Fruit fly (Drosophila melanogaster): Measurements from ENCODE around the gene CG5958.

CG5958 gene

dm6 chr2L:7401627-7402026 lies 31.7 kb downstream of the CG5958 start (continued):
- TF ChIP-seq psq (GFP tag; optimal IDR thresholded peaks at IDR 0.05) (no peak), Hr83 (GFP tag; optimal IDR thresholded peaks at IDR 0.05; ENCODE audit: poor library complexity, severe bottlenecking) (no peak), lola (GFP tag; optimal IDR thresholded peaks at IDR 0.05) (no peak), CG9705 (GFP tag; optimal IDR thresholded peaks at IDR 0.05) (no peak), Abd-B (GFP tag; optimal IDR thresholded peaks at IDR 0.05) (no peak), woc (GFP tag; optimal IDR thresholded peaks at IDR 0.05) (no peak), dmrt93B (GFP tag; optimal IDR thresholded peaks at IDR 0.05) (no peak), sv (GFP tag; optimal IDR thresholded peaks at IDR 0.05) (peak; percentile 33), Sp1 (GFP tag; optimal IDR thresholded peaks at IDR 0.05) (peak; percentile 15), Dfd (GFP tag; optimal IDR thresholded peaks at IDR 0.05) (no peak), sage (GFP tag; optimal IDR thresholded peaks at IDR 0.05) (no peak), dl (GFP tag; optimal IDR thresholded peaks at IDR 0.05; ENCODE audit: insufficient read depth in 1 of 2, partially characterized antibody in 2 of 2) (no peak)

- no peak for TF ChIP-seq Myc (optimal IDR thresholded peaks at IDR 0.05)
- TF ChIP-seq sv (GFP tag; optimal IDR thresholded peaks at IDR 0.05), result no peak
- TF ChIP-seq dsf (GFP tag; optimal IDR thresholded peaks at IDR 0.05; ENCODE audit: borderline replicate concordance), result no peak
- TF ChIP-seq Hnf4 (GFP tag; optimal IDR thresholded peaks at IDR 0.05), result no peak
- TF ChIP-seq Abd-B (GFP tag; optimal IDR thresholded peaks at IDR 0.05), result no peak
- TF ChIP-seq Sp1 (GFP tag; optimal IDR thresholded peaks at IDR 0.05), result no peak
- TF ChIP-seq Hr83 (GFP tag; optimal IDR thresholded peaks at IDR 0.05; ENCODE audit: poor library complexity, severe bottlenecking), result no peak
- no peak for TF ChIP-seq OdsH (GFP tag; optimal IDR thresholded peaks at IDR 0.05)
- no peak for TF ChIP-seq tai (GFP tag; optimal IDR thresholded peaks at IDR 0.05)
Measured at dm6 chr2L:7401025-7401424, 32.3 kb downstream of the CG5958 start, which contains the start of gene CG5171. Gene CG5171 (plus strand): TSS chr2L:7401335.

dm6 chr2L:7398528-7398927 lies 34.8 kb downstream of the CG5958 start, which contains the start of gene CG5160:
Gene CG5160 (minus strand): TSS chr2L:7398750.
- TF ChIP-seq Jra (GFP tag; optimal IDR thresholded peaks at IDR 0.05) (no peak), brk (GFP tag; optimal IDR thresholded peaks at IDR 0.05) (no peak), pan (optimal IDR thresholded peaks at IDR 0.05) (no peak), dsf (GFP tag; optimal IDR thresholded peaks at IDR 0.05; ENCODE audit: borderline replicate concordance) (no peak), rgr (GFP tag; optimal IDR thresholded peaks at IDR 0.05) (no peak), h (GFP tag; optimal IDR thresholded peaks at IDR 0.05) (no peak), Mio (GFP tag; optimal IDR thresholded peaks at IDR 0.05) (no peak), Rel (GFP tag; optimal IDR thresholded peaks at IDR 0.05) (no peak), Rel (tag; optimal IDR thresholded peaks at IDR 0.05) (no peak)

dm6 chr2L:7397746-7398145 lies 35.6 kb downstream of the CG5958 start:
- TF ChIP-seq Hr78 (GFP tag; optimal IDR thresholded peaks at IDR 0.05) (no peak), tai (GFP tag; optimal IDR thresholded peaks at IDR 0.05) (no peak), GATAd (GFP tag; optimal IDR thresholded peaks at IDR 0.05) (no peak), h (GFP tag; optimal IDR thresholded peaks at IDR 0.05) (no peak), ey (GFP tag; optimal IDR thresholded peaks at IDR 0.05) (no peak), Mio (GFP tag; optimal IDR thresholded peaks at IDR 0.05) (no peak), sv (GFP tag; optimal IDR thresholded peaks at IDR 0.05) (no peak), brk (GFP tag; optimal IDR thresholded peaks at IDR 0.05) (no peak), CG9705 (GFP tag; optimal IDR thresholded peaks at IDR 0.05) (no peak), woc (GFP tag; optimal IDR thresholded peaks at IDR 0.05) (no peak), HLH106 (tag; optimal IDR thresholded peaks at IDR 0.05) (no peak), rgr (GFP tag; optimal IDR thresholded peaks at IDR 0.05) (no peak)

- TF ChIP-seq CG32264 (GFP tag; optimal IDR thresholded peaks at IDR 0.05) (peak; percentile 27), fru (GFP tag; optimal IDR thresholded peaks at IDR 0.05) (peak; percentile 84), ey (GFP tag; optimal IDR thresholded peaks at IDR 0.05) (peak; percentile 74), N (GFP tag; optimal IDR thresholded peaks at IDR 0.05) (no peak), Jra (GFP tag; optimal IDR thresholded peaks at IDR 0.05) (no peak), dl (GFP tag; optimal IDR thresholded peaks at IDR 0.05; ENCODE audit: insufficient read depth in 1 of 2, partially characterized antibody in 2 of 2) (no peak), rgr (GFP tag; optimal IDR thresholded peaks at IDR 0.05) (peak; percentile 70), sv (GFP tag; optimal IDR thresholded peaks at IDR 0.05) (peak; percentile 38), psq (GFP tag; optimal IDR thresholded peaks at IDR 0.05) (peak; percentile 30), CrebA (GFP tag; optimal IDR thresholded peaks at IDR 0.05; ENCODE audit: borderline replicate concordance) (peak; percentile 29), GATAd (GFP tag; optimal IDR thresholded peaks at IDR 0.05) (no peak), Hr83 (GFP tag; optimal IDR thresholded peaks at IDR 0.05; ENCODE audit: poor library complexity, severe bottlenecking) (no peak), foxo (GFP tag; optimal IDR thresholded peaks at IDR 0.05) (peak in 1 of 2 experiments; percentile 82), Sp1 (GFP tag; optimal IDR thresholded peaks at IDR 0.05) (peak; percentile 23), br (GFP tag; optimal IDR thresholded peaks at IDR 0.05) (peak; percentile 67), sage (GFP tag; optimal IDR thresholded peaks at IDR 0.05) (no peak), dsf (GFP tag; optimal IDR thresholded peaks at IDR 0.05; ENCODE audit: borderline replicate concordance) (no peak), brk (GFP tag; optimal IDR thresholded peaks at IDR 0.05) (no peak), woc (GFP tag; optimal IDR thresholded peaks at IDR 0.05) (peak; percentile 14), jim (GFP tag; optimal IDR thresholded peaks at IDR 0.05) (no peak), lola (GFP tag; optimal IDR thresholded peaks at IDR 0.05) (no peak), Myc (optimal IDR thresholded peaks at IDR 0.05) (no peak), HLH106 (tag; optimal IDR thresholded peaks at IDR 0.05) (peak; percentile 72), Abd-B (GFP tag; optimal IDR thresholded peaks at IDR 0.05) (no peak), usp (GFP tag; optimal IDR thresholded peaks at IDR 0.05) (no peak), dmrt93B (GFP tag; optimal IDR thresholded peaks at IDR 0.05) (peak; percentile 64), pan (optimal IDR thresholded peaks at IDR 0.05) (no peak), OdsH (GFP tag; optimal IDR thresholded peaks at IDR 0.05) (peak; percentile 69), h (GFP tag; optimal IDR thresholded peaks at IDR 0.05) (peak; percentile 69), tai (GFP tag; optimal IDR thresholded peaks at IDR 0.05) (peak; percentile 12), CG9705 (GFP tag; optimal IDR thresholded peaks at IDR 0.05) (no peak), Vsx2 (GFP tag; optimal IDR thresholded peaks at IDR 0.05; ENCODE audit: partially characterized antibody) (no peak)
Measured at dm6 chr2L:7396962-7397361, 36.4 kb downstream of the CG5958 start.
